Worm (Caenorhabditis elegans) whole organism, L3 larva: ENCODE data around the gene nhr-208.

Experiments
- hmg-11 ChIP-seq: sonication (generic microtip); optimal IDR thresholded peaks from 2 replicates; lab custom pipeline; 2016; ENCODE audit warnings: missing genetic modification characterization, missing compliant biosample characterization
- jun-1 ChIP-seq: fragments of 150-350 bp; optimal IDR thresholded peaks from 2 replicates; lab custom pipeline; 2014; ENCODE audit warnings: missing biosample characterization, missing genetic modification reagents, missing genetic modification characterization
- nhr-23 ChIP-seq: fragments of 150-350 bp; optimal IDR thresholded peaks from 2 replicates; lab custom pipeline; 2014; ENCODE audit warnings: missing biosample characterization, missing genetic modification reagents, missing genetic modification characterization
- nhr-25 ChIP-seq: sonication (generic microtip); optimal IDR thresholded peaks from 2 replicates; lab custom pipeline; 2017; ENCODE audit warnings: missing biosample characterization, missing genetic modification characterization
- unc-62 ChIP-seq: fragments of 150-350 bp; sonication (generic microtip); optimal IDR thresholded peaks from 4 replicates; lab custom pipeline; 2014; ENCODE audit warnings: missing biosample characterization, missing genetic modification reagents, missing genetic modification characterization

DNA sequence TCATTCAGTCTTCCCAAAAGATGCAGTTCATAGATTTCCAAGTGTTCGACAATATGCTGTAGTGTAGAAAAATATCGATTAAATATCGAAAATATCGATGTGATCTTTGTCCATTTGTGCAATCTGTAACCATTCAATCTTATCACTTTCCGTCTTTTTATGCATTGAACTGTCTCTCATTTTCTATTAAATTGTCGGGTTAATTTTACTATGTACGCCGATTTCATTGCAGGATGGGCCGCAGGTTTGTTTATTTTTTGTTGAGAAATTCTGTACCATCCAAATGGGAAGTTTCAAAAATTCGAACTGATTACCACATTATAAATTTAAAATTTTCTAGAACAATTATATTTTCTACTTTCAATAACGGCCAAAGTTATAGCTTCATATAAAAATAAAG, 9.9 kb upstream of the nhr-208 start, which contains the start of gene R07B7.8:
- TF ChIP-seq nhr-25 (tag; lab: Kevin White, UChicago) (no peak), unc-62 (no peak), nhr-23 (tag; lab: Kevin White, UChicago) (no peak), hmg-11 (tag; lab: Kevin White, UChicago) (no peak), jun-1 (no peak)
